Worm (Caenorhabditis elegans) whole organism, early embryonic: ENCODE results near the gene C10E2.5.

Experiments used
- B0310.2 ChIP-seq: sonication (generic microtip); optimal IDR thresholded peaks from 2 replicates; lab custom pipeline; 2016; ENCODE audit warnings: mild to moderate bottlenecking, missing genetic modification characterization, missing compliant biosample characterization
- F13C5.2 ChIP-seq: sonication (generic microtip); optimal IDR thresholded peaks from 2 replicates; lab custom pipeline; 2017; ENCODE audit warnings: mild to moderate bottlenecking, missing genetic modification characterization, inconsistent platforms, missing compliant biosample characterization
- ama-1 ChIP-seq: fragments of 150-350 bp; optimal IDR thresholded peaks from 2 replicates; lab custom pipeline; 2014
- ceh-36 ChIP-seq: sonication (generic microtip); optimal IDR thresholded peaks from 2 replicates; lab custom pipeline; 2016; ENCODE audit warnings: missing genetic modification characterization, inconsistent platforms, missing compliant biosample characterization
- flt-1 ChIP-seq: fragments of 200-800 bp; sonication (Bioruptor generic); IDR thresholded peaks from 2 replicates; pipeline ENCODE4 v1.3.6; 2022; ENCODE audit warnings: missing genetic modification characterization, missing compliant biosample characterization
- hnd-1 ChIP-seq: sonication (generic microtip); optimal IDR thresholded peaks from 2 replicates; lab custom pipeline; 2016; ENCODE audit warnings: missing genetic modification characterization, missing compliant biosample characterization
- pes-1 ChIP-seq: fragments of 200-800 bp; sonication (Bioruptor generic); IDR thresholded peaks from 2 replicates; pipeline ENCODE4 v1.3.6; 2022; ENCODE audit warnings: missing genetic modification reagents, missing genetic modification characterization, missing compliant biosample characterization
- sea-1 ChIP-seq: fragments of 200-800 bp; sonication (Bioruptor generic); conservative IDR thresholded peaks from 2 replicates; pipeline ENCODE4 v1.3.6; 2022; ENCODE audit warnings: missing genetic modification characterization, missing compliant biosample characterization
- tbx-11 ChIP-seq: fragments of 200-800 bp; sonication (Bioruptor generic); IDR thresholded peaks from 2 replicates; pipeline ENCODE4 v1.3.6; 2022; ENCODE audit warnings: missing genetic modification characterization, missing compliant biosample characterization

DNA sequence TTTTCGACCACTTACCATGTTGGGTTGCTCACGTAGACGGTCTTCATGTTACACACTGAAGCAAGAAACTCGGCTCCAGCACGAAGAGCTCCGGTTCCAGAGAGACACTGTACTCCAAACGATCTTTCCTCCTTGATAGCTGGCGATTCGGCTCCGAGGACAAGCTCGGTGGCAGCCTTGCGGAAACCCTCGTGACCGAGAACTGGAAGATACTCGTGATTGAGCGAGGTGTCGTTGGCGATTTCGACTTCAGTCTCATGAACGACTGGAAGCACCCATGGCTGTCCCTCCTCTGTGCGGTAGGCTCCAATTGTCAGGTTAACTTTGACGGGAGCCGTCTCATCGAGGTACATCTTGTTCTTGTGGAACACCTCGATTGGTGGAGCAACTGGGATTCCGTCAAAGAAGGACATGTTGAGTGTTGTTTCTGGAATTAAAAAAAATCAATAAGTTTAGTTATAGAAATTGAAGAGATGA is 38.4 kb upstream of the C10E2.5 start, which contains the start of gene got-1.2:
- TF ChIP-seq tbx-11 (GFP tag; lab: Robert Waterston, UW): no peak
- no peak for TF ChIP-seq ceh-36
- no peak for TF ChIP-seq hnd-1 (tag; lab: Kevin White, UChicago)
- no peak for TF ChIP-seq pes-1 (GFP tag; lab: Robert Waterston, UW)
- no peak for TF ChIP-seq ama-1
- TF ChIP-seq flt-1 (GFP tag; lab: Robert Waterston, UW): no peak
- no peak for TF ChIP-seq B0310.2
- no peak for TF ChIP-seq F13C5.2
- TF ChIP-seq sea-1 (GFP tag; lab: Robert Waterston, UW): no peak
